Fruit fly (Drosophila melanogaster) whole organism, embryonic: ENCODE data around the gene tyf.

Experiments used
- Adf1 ChIP-seq: fragments of 200-800 bp; sonication (Bioruptor generic); IDR thresholded peaks from 2 replicates; pipeline ENCODE4 v1.3.6; 2022; ENCODE audit warnings: missing biosample characterization, missing genetic modification characterization
- Bgb ChIP-seq: fragments of 200-800 bp; sonication (Bioruptor generic); IDR thresholded peaks from 2 replicates; pipeline ENCODE4 v1.3.6; 2022; ENCODE audit warnings: missing biosample characterization, missing genetic modification characterization; ENCODE audit not compliant: partially characterized antibody
- CG11247 ChIP-seq: fragments of 200-800 bp; sonication (Bioruptor generic); IDR thresholded peaks from 2 replicates; pipeline ENCODE4 v1.3.6; 2022; ENCODE audit warnings: missing biosample characterization, missing genetic modification characterization
- CG12155 ChIP-seq: fragments of 200-800 bp; sonication (Bioruptor generic); optimal IDR thresholded peaks from 3 replicates; lab custom pipeline; 2016; ENCODE audit warnings: missing biosample characterization, missing genetic modification characterization
- CG12659 ChIP-seq: fragments of 200-800 bp; sonication (Bioruptor generic); optimal IDR thresholded peaks from 3 replicates; lab custom pipeline; 2017; ENCODE audit warnings: mild to moderate bottlenecking, missing biosample characterization, missing genetic modification reagents, missing genetic modification characterization
- CG12744 ChIP-seq: fragments of 200-800 bp; sonication (Bioruptor generic); optimal IDR thresholded peaks from 2 replicates; lab custom pipeline; 2016; ENCODE audit warnings: missing biosample characterization, missing genetic modification characterization
- CG12769 ChIP-seq: fragments of 200-800 bp; sonication (Bioruptor generic); optimal IDR thresholded peaks from 2 replicates; lab custom pipeline; 2019; ENCODE audit warnings: missing biosample characterization, mild to moderate bottlenecking, missing genetic modification characterization, moderate library complexity
- CG13296 ChIP-seq: fragments of 200-800 bp; sonication (Bioruptor generic); optimal IDR thresholded peaks from 3 replicates; lab custom pipeline; 2018; ENCODE audit warnings: missing biosample characterization, mild to moderate bottlenecking, missing genetic modification characterization
- CG14710 ChIP-seq: fragments of 200-800 bp; sonication (Bioruptor generic); optimal IDR thresholded peaks from 3 replicates; lab custom pipeline; 2019; ENCODE audit warnings: missing biosample characterization, mild to moderate bottlenecking, missing genetic modification characterization, moderate library complexity
- CG15601 ChIP-seq: fragments of 200-800 bp; sonication (Bioruptor generic); optimal IDR thresholded peaks from 3 replicates; lab custom pipeline; 2019; ENCODE audit warnings: missing biosample characterization, mild to moderate bottlenecking, missing genetic modification characterization, moderate library complexity
- CG1792 ChIP-seq: fragments of 200-800 bp; sonication (Bioruptor generic); optimal IDR thresholded peaks from 2 replicates; lab custom pipeline; 2016; ENCODE audit warnings: missing biosample characterization, missing genetic modification characterization
- CG4707 ChIP-seq: fragments of 200-800 bp; sonication (Bioruptor generic); optimal IDR thresholded peaks from 2 replicates; lab custom pipeline; 2018; ENCODE audit warnings: missing biosample characterization, mild to moderate bottlenecking, missing genetic modification characterization, moderate library complexity
- CG9609 ChIP-seq: fragments of 200-800 bp; sonication (Bioruptor generic); optimal IDR thresholded peaks from 3 replicates; lab custom pipeline; 2016; ENCODE audit warnings: missing biosample characterization, missing genetic modification characterization
- CG9727 ChIP-seq: fragments of 200-800 bp; sonication (Bioruptor generic); optimal IDR thresholded peaks from 3 replicates; lab custom pipeline; 2017; ENCODE audit warnings: missing biosample characterization, mild to moderate bottlenecking, missing genetic modification characterization
- Camta ChIP-seq: fragments of 200-800 bp; sonication (Bioruptor generic); optimal IDR thresholded peaks from 2 replicates; lab custom pipeline; 2016; ENCODE audit warnings: missing biosample characterization, missing genetic modification characterization
- Chrac-16 ChIP-seq: fragments of 200-800 bp; sonication (Bioruptor generic); optimal IDR thresholded peaks from 3 replicates; lab custom pipeline; 2016; ENCODE audit warnings: missing biosample characterization, missing genetic modification characterization
- Doc3 ChIP-seq: fragments of 200-800 bp; sonication (Bioruptor generic); IDR thresholded peaks from 3 replicates; pipeline ENCODE4 v1.3.6; 2022; ENCODE audit warnings: missing biosample characterization, missing genetic modification characterization; ENCODE audit not compliant: partially characterized antibody
- Dp ChIP-seq: fragments of 200-800 bp; sonication (Bioruptor generic); optimal IDR thresholded peaks from 2 replicates; lab custom pipeline; 2018; ENCODE audit warnings: missing biosample characterization, mild to moderate bottlenecking, missing genetic modification characterization, moderate library complexity
- GATAe ChIP-seq: fragments of 200-800 bp; sonication (Bioruptor generic); conservative IDR thresholded peaks from 2 replicates; pipeline ENCODE4 v1.3.6; 2022; ENCODE audit warnings: missing biosample characterization, missing genetic modification characterization
- Myb ChIP-seq: fragments of 200-800 bp; sonication (Bioruptor generic); optimal IDR thresholded peaks from 2 replicates; lab custom pipeline; 2016; ENCODE audit warnings: missing biosample characterization, missing genetic modification characterization
- NfI ChIP-seq: fragments of 200-800 bp; sonication (Bioruptor generic); optimal IDR thresholded peaks from 3 replicates; lab custom pipeline; 2018; ENCODE audit warnings: missing biosample characterization, mild to moderate bottlenecking, missing genetic modification characterization, moderate library complexity
- TFAM ChIP-seq: fragments of 200-800 bp; sonication (Bioruptor generic); optimal IDR thresholded peaks from 2 replicates; lab custom pipeline; 2017; ENCODE audit warnings: missing biosample characterization, missing genetic modification characterization, inconsistent platforms
- Usf ChIP-seq: fragments of 200-800 bp; sonication (Bioruptor generic); optimal IDR thresholded peaks from 2 replicates; lab custom pipeline; 2017; ENCODE audit warnings: missing genotype, missing biosample characterization, missing genetic modification characterization
- amos ChIP-seq: fragments of 200-800 bp; sonication (Bioruptor generic); IDR thresholded peaks from 2 replicates; pipeline ENCODE4 v1.3.6; 2022; ENCODE audit warnings: missing biosample characterization, missing genetic modification characterization; ENCODE audit not compliant: partially characterized antibody
- bab2 ChIP-seq: fragments of 200-800 bp; sonication (Bioruptor generic); optimal IDR thresholded peaks from 2 replicates; lab custom pipeline; 2016; ENCODE audit warnings: missing biosample characterization, missing genetic modification characterization
- bbx ChIP-seq: fragments of 200-800 bp; sonication (Bioruptor generic); IDR thresholded peaks from 2 replicates; pipeline ENCODE4 v1.3.6; 2022; ENCODE audit warnings: missing biosample characterization, missing genetic modification characterization; ENCODE audit not compliant: partially characterized antibody
- chinmo ChIP-seq: fragments of 200-800 bp; sonication (Bioruptor generic); IDR thresholded peaks from 4 replicates; pipeline ENCODE4 v1.3.6; 2022; ENCODE audit warnings: missing biosample characterization, missing genetic modification characterization; ENCODE audit not compliant: partially characterized antibody
- dimm ChIP-seq: fragments of 200-800 bp; sonication (Bioruptor generic); IDR thresholded peaks from 2 replicates; pipeline ENCODE4 v1.3.6; 2022; ENCODE audit warnings: missing biosample characterization, missing genetic modification characterization
- gcm2 ChIP-seq: fragments of 200-800 bp; sonication (Bioruptor generic); optimal IDR thresholded peaks from 2 replicates; lab custom pipeline; 2016; ENCODE audit warnings: missing biosample characterization, missing genetic modification characterization
- ind ChIP-seq: fragments of 200-800 bp; sonication (Bioruptor generic); optimal IDR thresholded peaks from 3 replicates; lab custom pipeline; 2016; ENCODE audit warnings: missing biosample characterization, missing genetic modification characterization
- nau ChIP-seq: fragments of 200-800 bp; sonication (Bioruptor generic); optimal IDR thresholded peaks from 3 replicates; lab custom pipeline; 2017; ENCODE audit warnings: missing biosample characterization, mild to moderate bottlenecking, missing genetic modification characterization, missing genetic modification reagents
- pb ChIP-seq: fragments of 200-800 bp; sonication (Bioruptor generic); optimal IDR thresholded peaks from 3 replicates; lab custom pipeline; 2016; ENCODE audit warnings: missing biosample characterization, missing genetic modification characterization
- prd ChIP-seq, 3 experiments: fragments of >200 bp in 2 of 3; fragments of 200-800 bp in 1 of 3; sonication (Bioruptor generic) in 1 of 3; optimal IDR thresholded peaks in 2 of 3; IDR thresholded peaks in 1 of 3; 2 replicates in 2 of 3; 3 replicates in 1 of 3; pipeline versions ENCODE4 v1.3.6 to Lab custom; 2017 to 2022; ENCODE audit warnings: missing biosample characterization in 1 of 3, missing genetic modification characterization in 1 of 3
- pum ChIP-seq: fragments of 200-800 bp; sonication (Bioruptor generic); optimal IDR thresholded peaks from 2 replicates; lab custom pipeline; 2016; ENCODE audit warnings: missing biosample characterization, missing genetic modification characterization
- shn ChIP-seq: fragments of 200-800 bp; sonication (Bioruptor generic); optimal IDR thresholded peaks from 3 replicates; lab custom pipeline; 2016; ENCODE audit warnings: missing biosample characterization, missing genetic modification characterization
- stwl ChIP-seq: fragments of 200-800 bp; sonication (Bioruptor generic); optimal IDR thresholded peaks from 3 replicates; lab custom pipeline; 2018; ENCODE audit warnings: missing biosample characterization, mild to moderate bottlenecking, missing genetic modification characterization, moderate library complexity
- tin ChIP-seq: fragments of 200-800 bp; sonication (Bioruptor generic); optimal IDR thresholded peaks from 3 replicates; lab custom pipeline; 2016; ENCODE audit warnings: missing biosample characterization, missing genetic modification characterization
- tll ChIP-seq, 2 experiments: fragments of 200-800 bp in 1 of 2; fragments of >200 bp in 1 of 2; sonication (Bioruptor generic) in 1 of 2; optimal IDR thresholded peaks; 2 replicates each; lab custom pipeline; 2017 to 2019; ENCODE audit warnings: missing biosample characterization in 2 of 2, missing genetic modification characterization in 2 of 2, mild to moderate bottlenecking in 1 of 2, moderate library complexity in 1 of 2
- trem ChIP-seq: fragments of 200-800 bp; optimal IDR thresholded peaks from 3 replicates; lab custom pipeline; 2019; ENCODE audit warnings: missing biosample characterization, mild to moderate bottlenecking, missing genetic modification characterization, moderate library complexity
- vvl ChIP-seq: fragments of 200-800 bp; sonication (Bioruptor generic); IDR thresholded peaks from 2 replicates; pipeline ENCODE4 v1.3.6; 2022; ENCODE audit warnings: missing biosample characterization, missing genetic modification characterization
- wek ChIP-seq: fragments of 200-800 bp; sonication (Bioruptor generic); optimal IDR thresholded peaks from 3 replicates; lab custom pipeline; 2018; ENCODE audit warnings: missing biosample characterization, mild to moderate bottlenecking, missing genetic modification characterization, moderate library complexity

The tyf gene

DNA sequence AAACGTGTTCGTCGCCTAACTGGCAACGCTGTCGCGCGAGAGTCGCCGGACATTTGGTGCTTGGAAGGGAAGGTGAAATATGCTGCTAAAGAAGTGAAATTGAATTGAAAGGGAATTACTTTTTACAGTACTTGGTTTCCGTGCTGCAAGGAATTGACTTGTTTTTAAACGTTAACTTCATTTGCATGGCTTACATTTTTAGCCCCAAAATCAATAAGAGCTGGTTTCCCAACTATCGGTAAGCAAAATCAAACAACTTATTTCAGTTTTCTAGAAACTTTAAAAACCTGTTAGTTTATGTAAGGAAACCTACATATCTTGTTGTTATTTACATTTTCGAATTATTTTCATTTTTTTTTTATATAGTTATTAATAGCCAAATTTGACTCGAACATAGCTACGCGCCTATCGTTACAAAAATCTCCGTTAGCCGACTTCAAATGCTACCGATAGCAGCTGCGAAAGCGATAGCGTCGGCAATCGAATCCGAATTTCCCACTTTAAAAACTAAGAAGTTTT is 3.1 kb upstream of the tyf start, which contains the start of the genes dgt4 and Nsun2 (continued):
- TF ChIP-seq prd (optimal IDR thresholded peaks at IDR 0.05; lab: Kevin White, UChicago), result no peak
- TF ChIP-seq prd (GFP tag; IDR thresholded peaks at IDR 0.05; lab: Robert Waterston, UW), result peak; percentile 27; the same call in 1 of the 3 replicates
- no peak for TF ChIP-seq pum
- TF ChIP-seq CG1792, result no peak
- 0 out of 3 replicates have a peak, but pooled peaks have one; percentile 28 for TF ChIP-seq Doc3 (GFP tag; lab: Robert Waterston, UW)
- TF ChIP-seq Camta (GFP tag; lab: Kevin White, UChicago), result peak; percentile 4
- 0 out of 4 replicates have a peak, but pooled peaks have one; percentile 9 for TF ChIP-seq chinmo
- no peak for TF ChIP-seq CG12769 (tag; lab: Kevin White, UChicago)
- TF ChIP-seq CG12659, result peak; percentile 32
- TF ChIP-seq Bgb (GFP tag; lab: Robert Waterston, UW), result peak; percentile 59
- peak; percentile 17 for TF ChIP-seq CG9609 (GFP tag; lab: Kevin White, UChicago)
- TF ChIP-seq Myb (GFP tag; lab: Kevin White, UChicago), result peak; percentile 31
- TF ChIP-seq CG12744, result no peak
- peak; percentile 40 for TF ChIP-seq CG14710 (tag; lab: Kevin White, UChicago)
- TF ChIP-seq bbx (GFP tag; lab: Robert Waterston, UW), result peak; percentile 37; the same call in 1 of the 2 replicates
- TF ChIP-seq CG13296 (GFP tag; lab: Kevin White, UChicago), result no peak
- no peak for TF ChIP-seq gcm2 (GFP tag; lab: Kevin White, UChicago)
- no peak for TF ChIP-seq CG15601 (tag; lab: Kevin White, UChicago)
- TF ChIP-seq tin (GFP tag; lab: Kevin White, UChicago), result peak; percentile 4
- TF ChIP-seq ind, result peak; percentile 41
- TF ChIP-seq vvl, result 0 out of 2 replicates have a peak, but pooled peaks have one; percentile 33
- peak; percentile 28 for TF ChIP-seq CG12155 (GFP tag; lab: Kevin White, UChicago)
- TF ChIP-seq Dp (GFP tag; lab: Kevin White, UChicago), result peak; percentile 49
- peak; percentile 18 for TF ChIP-seq CG9727 (GFP tag; lab: Kevin White, UChicago)
- peak; percentile 1 for TF ChIP-seq bab2 (GFP tag; lab: Kevin White, UChicago)
- TF ChIP-seq NfI (GFP tag; lab: Kevin White, UChicago), result peak; percentile 5
- peak; percentile 21 for TF ChIP-seq trem
- TF ChIP-seq CG4707 (GFP tag; lab: Kevin White, UChicago), result no peak
- peak; percentile 23 for TF ChIP-seq Chrac-16 (GFP tag; lab: Kevin White, UChicago)
- peak; percentile 68 for TF ChIP-seq amos (GFP tag; lab: Robert Waterston, UW)

DNA sequence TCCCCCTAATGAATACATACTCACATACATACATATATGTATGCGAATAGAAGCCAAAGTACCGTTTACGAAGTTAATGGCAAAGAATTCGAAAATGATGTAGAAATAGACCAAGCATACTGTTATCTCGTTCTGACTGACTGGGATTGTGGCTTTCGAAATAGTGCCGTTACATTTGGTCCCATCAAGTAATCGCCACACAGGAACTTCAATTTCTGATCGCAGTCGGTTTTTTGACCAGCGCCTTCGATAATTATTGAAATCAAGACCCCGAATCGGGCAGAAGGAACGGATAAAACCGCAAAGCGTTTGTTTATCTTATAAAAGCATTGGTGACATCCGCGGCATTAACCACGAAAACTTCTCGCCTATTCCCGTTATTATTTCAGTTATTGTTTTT is 2.8 kb downstream of the tyf start:
- TF ChIP-seq Adf1 (GFP tag; lab: Robert Waterston, UW), result no peak
- no peak for TF ChIP-seq dimm
- no peak for TF ChIP-seq wek (GFP tag; lab: Kevin White, UChicago)
- no peak for TF ChIP-seq stwl (tag; lab: Kevin White, UChicago)
- no peak for TF ChIP-seq CG11247 (GFP tag; lab: Robert Waterston, UW)
- no peak for TF ChIP-seq Usf (GFP tag; lab: Kevin White, UChicago)
- TF ChIP-seq GATAe (GFP tag; lab: Robert Waterston, UW), result no peak
- TF ChIP-seq shn (GFP tag; lab: Kevin White, UChicago), result no peak
- TF ChIP-seq nau, result no peak
- TF ChIP-seq TFAM, result no peak
- no peak for TF ChIP-seq tll (GFP tag; optimal IDR thresholded peaks at IDR 0.05; lab: Kevin White, UChicago)
- no peak for TF ChIP-seq pb (GFP tag; lab: Kevin White, UChicago)
